Worm (Caenorhabditis elegans): Measurements from ENCODE around the gene pdha-1.

- TF ChIP-seq ceh-19 (GFP tag; optimal IDR thresholded peaks at IDR 0.05) (no peak), ama-1 (optimal IDR thresholded peaks at IDR 0.05) (no peak), ref-2 (tag; optimal IDR thresholded peaks at IDR 0.05) (no peak), ceh-24 (tag; optimal IDR thresholded peaks at IDR 0.05) (no peak), tbx-7 (tag; optimal IDR thresholded peaks at IDR 0.05) (no peak)
These were observed 7.1 kb downstream of the pdha-1 start, which contains the start of gene gpcp-2 for ce11 chrII:8073222-8073621.
